Worm (Caenorhabditis elegans): ENCODE data around the gene W06G6.2.

DNA sequence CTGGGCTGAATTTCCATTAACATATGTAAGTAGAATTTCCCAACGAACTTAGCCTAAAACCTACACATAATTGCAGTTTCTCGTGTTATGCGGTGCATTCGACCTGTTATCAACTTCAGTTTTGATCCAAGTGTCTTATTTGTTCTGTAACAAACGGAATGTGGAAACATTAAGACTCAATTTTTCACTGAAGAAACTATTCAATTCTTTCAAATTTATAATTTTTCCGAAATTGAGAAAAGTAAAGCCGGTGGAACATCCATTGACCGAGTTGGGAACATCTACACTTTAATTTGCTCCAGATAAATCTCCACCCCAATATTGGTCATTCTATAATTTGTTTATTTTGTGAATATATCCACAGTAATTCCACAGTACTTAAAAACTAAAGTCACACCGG is 45.3 kb downstream of the W06G6.2 start:
- TF ChIP-seq ets-4 (tag; optimal IDR thresholded peaks at IDR 0.05), result no peak
- no peak for TF ChIP-seq hlh-15 (tag; optimal IDR thresholded peaks at IDR 0.05)
- no peak for TF ChIP-seq madf-2 (tag; optimal IDR thresholded peaks at IDR 0.05)
- no peak for TF ChIP-seq ceh-45 (GFP tag; IDR thresholded peaks at IDR 0.05)
- TF ChIP-seq tbx-2 (tag; optimal IDR thresholded peaks at IDR 0.05), result no peak
- no peak for TF ChIP-seq ama-1 (optimal IDR thresholded peaks at IDR 0.05)
- TF ChIP-seq ttx-3 (tag; optimal IDR thresholded peaks at IDR 0.05), result no peak
- no peak for TF ChIP-seq pat-9 (tag; optimal IDR thresholded peaks at IDR 0.05)
- no peak for TF ChIP-seq unc-55 (GFP tag; optimal IDR thresholded peaks at IDR 0.05)
